Worm (Caenorhabditis elegans) whole organism, young adult: Measurements from ENCODE around the gene F16B3.3.

ENCODE experiments used
- egrh-3 ChIP-seq: fragments of 200-800 bp; sonication (Bioruptor generic); IDR thresholded peaks from 2 replicates; pipeline ENCODE4 v1.3.6; 2022; ENCODE audit warnings: missing genetic modification reagents, missing genetic modification characterization, missing compliant biosample characterization
- hmg-1.2 ChIP-seq: fragments of 200-800 bp; sonication (Bioruptor generic); IDR thresholded peaks from 2 replicates; pipeline ENCODE4 v1.3.6; 2022; ENCODE audit warnings: missing genetic modification reagents, missing genetic modification characterization, missing compliant biosample characterization
- lin-54 ChIP-seq: fragments of 200-800 bp; sonication (Bioruptor generic); optimal IDR thresholded peaks from 2 replicates; lab custom pipeline; 2018; ENCODE audit warnings: mild to moderate bottlenecking, missing genetic modification characterization, missing compliant biosample characterization
- zim-3 ChIP-seq: sonication (generic microtip); optimal IDR thresholded peaks from 2 replicates; lab custom pipeline; 2017; ENCODE audit warnings: mild to moderate bottlenecking, missing genetic modification characterization, moderate library complexity, missing compliant biosample characterization
- ztf-25 ChIP-seq: fragments of 200-800 bp; sonication (Bioruptor generic); IDR thresholded peaks from 2 replicates; pipeline ENCODE4 v1.3.6; 2022; ENCODE audit warnings: missing genetic modification reagents, missing genetic modification characterization, missing compliant biosample characterization

DNA sequence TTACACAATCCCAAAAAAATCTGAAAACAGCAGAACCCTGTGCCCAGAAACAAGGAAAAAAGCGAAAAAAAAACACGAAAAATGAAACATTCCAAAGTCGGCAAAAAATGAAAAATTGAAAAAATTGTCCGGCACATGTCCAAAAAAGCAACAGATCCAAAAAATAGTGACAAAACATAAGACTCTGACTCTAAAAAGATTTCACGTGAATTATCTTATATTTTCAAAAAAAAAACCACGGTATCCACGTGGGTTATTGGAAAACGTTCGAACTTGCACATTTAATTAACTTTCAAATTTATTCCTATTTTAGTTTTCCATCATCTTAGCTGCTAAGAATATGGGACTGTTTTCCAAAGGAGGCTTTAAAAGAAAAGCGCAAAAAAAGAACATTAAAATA lies 47.1 kb downstream of the F16B3.3 start, which contains the start of gene Y75B7B.1:
- TF ChIP-seq hmg-1.2 (GFP tag; lab: Robert Waterston, UW) = no peak
- TF ChIP-seq lin-54 (GFP tag; lab: Kevin White, UChicago) = no peak
- TF ChIP-seq zim-3 = no peak
- TF ChIP-seq egrh-3 (GFP tag; lab: Robert Waterston, UW) = no peak
- TF ChIP-seq ztf-25 = no peak
